Fruit fly (Drosophila melanogaster) whole organism, wandering third instar larva: Measurements from ENCODE around the gene CG12818.
A peak's percentile ranks its signal among the peaks of the same experiment; 100 is the strongest.

Experiments used
- Abd-B ChIP-seq: fragments of >200 bp; optimal IDR thresholded peaks from 2 replicates; lab custom pipeline; 2017; ENCODE audit warnings: missing biosample characterization, missing genetic modification characterization
- CG32264 ChIP-seq: fragments of 200-800 bp; sonication (Bioruptor generic); optimal IDR thresholded peaks from 2 replicates; lab custom pipeline; 2016; ENCODE audit warnings: missing biosample characterization, missing genetic modification characterization
- CG9705 ChIP-seq: fragments of 200-800 bp; sonication (Bioruptor generic); optimal IDR thresholded peaks from 2 replicates; lab custom pipeline; 2018; ENCODE audit warnings: missing biosample characterization, mild to moderate bottlenecking, missing genetic modification characterization
- CrebA ChIP-seq: fragments of 200-800 bp; sonication (Bioruptor generic); optimal IDR thresholded peaks from 2 replicates; lab custom pipeline; 2016; ENCODE audit warnings: missing biosample characterization, mild to moderate bottlenecking, missing genetic modification characterization, borderline replicate concordance
- Dfd ChIP-seq: fragments of >200 bp; optimal IDR thresholded peaks from 2 replicates; lab custom pipeline; 2017; ENCODE audit warnings: missing biosample characterization, missing genetic modification characterization
- Dif ChIP-seq: fragments of 200-275, 200-300 bp; sonication (Bioruptor generic); optimal IDR thresholded peaks from 2 replicates; lab custom pipeline; 2018; ENCODE audit warnings: missing biosample characterization, missing genetic modification characterization; ENCODE audit not compliant: partially characterized antibody
- GATAd ChIP-seq: sonication (Bioruptor generic); optimal IDR thresholded peaks from 2 replicates; lab custom pipeline; 2016; ENCODE audit warnings: missing biosample characterization, missing genetic modification characterization
- HLH106 ChIP-seq: fragments of 200-800 bp; optimal IDR thresholded peaks from 3 replicates; lab custom pipeline; 2019; ENCODE audit warnings: missing biosample characterization, mild to moderate bottlenecking, missing genetic modification characterization, moderate library complexity
- Hnf4 ChIP-seq: fragments of 200-800 bp; sonication (Bioruptor generic); optimal IDR thresholded peaks from 2 replicates; lab custom pipeline; 2016; ENCODE audit warnings: missing biosample characterization, mild to moderate bottlenecking, missing genetic modification characterization
- Hr78 ChIP-seq: fragments of >200 bp; optimal IDR thresholded peaks from 2 replicates; lab custom pipeline; 2017; ENCODE audit warnings: missing biosample characterization, missing genetic modification characterization
- Hr83 ChIP-seq: fragments of 200-300 bp; sonication (Bioruptor generic); optimal IDR thresholded peaks from 2 replicates; lab custom pipeline; 2016; ENCODE audit warnings: missing biosample characterization, mild to moderate bottlenecking, missing genetic modification characterization, moderate library complexity; ENCODE audit not compliant: poor library complexity, severe bottlenecking
- Jra ChIP-seq: sonication (Bioruptor generic); optimal IDR thresholded peaks from 2 replicates; lab custom pipeline; 2016; ENCODE audit warnings: missing biosample characterization, missing genetic modification characterization
- Mio ChIP-seq: sonication (Bioruptor generic); optimal IDR thresholded peaks from 2 replicates; lab custom pipeline; 2016; ENCODE audit warnings: missing biosample characterization, missing genetic modification characterization
- Myc ChIP-seq: fragments of >200 bp; optimal IDR thresholded peaks from 2 replicates; lab custom pipeline; 2017
- N ChIP-seq: fragments of >200 bp; optimal IDR thresholded peaks from 2 replicates; lab custom pipeline; 2018; ENCODE audit warnings: missing biosample characterization, missing external identifiers, missing genetic modification characterization
- OdsH ChIP-seq: fragments of 200-800 bp; sonication (Bioruptor generic); optimal IDR thresholded peaks from 2 replicates; lab custom pipeline; 2016; ENCODE audit warnings: missing biosample characterization, mild to moderate bottlenecking, missing genetic modification characterization
- Rel ChIP-seq, 2 experiments: fragments of 200-800 bp; sonication (Bioruptor generic) in 1 of 2; optimal IDR thresholded peaks; 2 replicates in 1 of 2; 3 replicates in 1 of 2; lab custom pipeline; 2016 to 2019; ENCODE audit warnings: mild to moderate bottlenecking in 2 of 2, missing biosample characterization in 2 of 2, missing genetic modification characterization in 2 of 2, moderate library complexity in 1 of 2
- Sp1 ChIP-seq: fragments of 200-800 bp; sonication (Bioruptor generic); optimal IDR thresholded peaks from 3 replicates; lab custom pipeline; 2019; ENCODE audit warnings: missing biosample characterization, mild to moderate bottlenecking, missing genetic modification characterization, moderate library complexity
- Vsx2 ChIP-seq: fragments of 200-300, 225-300 bp; sonication (Bioruptor generic); optimal IDR thresholded peaks from 2 replicates; lab custom pipeline; 2018; ENCODE audit warnings: missing biosample characterization, missing genetic modification characterization; ENCODE audit not compliant: partially characterized antibody
- br ChIP-seq: fragments of 200-800 bp; sonication (Bioruptor generic); optimal IDR thresholded peaks from 2 replicates; lab custom pipeline; 2016; ENCODE audit warnings: missing biosample characterization, missing genetic modification characterization
- brk ChIP-seq: fragments of 200-800 bp; sonication (Bioruptor generic); optimal IDR thresholded peaks from 2 replicates; lab custom pipeline; 2016; ENCODE audit warnings: missing biosample characterization, mild to moderate bottlenecking, missing genetic modification characterization
- dl ChIP-seq, 2 experiments: fragments of 175-275, 200-275 bp in 1 of 2; fragments of 200-275 bp in 1 of 2; sonication (Bioruptor generic); optimal IDR thresholded peaks; lab custom pipeline; 2018; ENCODE audit warnings: mild to moderate bottlenecking in 2 of 2, missing biosample characterization in 2 of 2, missing genetic modification characterization in 2 of 2, moderate library complexity in 2 of 2; ENCODE audit not compliant: partially characterized antibody in 2 of 2, insufficient read depth in 1 of 2
- dmrt93B ChIP-seq: fragments of 200-800 bp; sonication (Bioruptor generic); optimal IDR thresholded peaks from 2 replicates; lab custom pipeline; 2018; ENCODE audit warnings: missing biosample characterization, mild to moderate bottlenecking, missing genetic modification characterization
- dsf ChIP-seq: sonication (Bioruptor generic); optimal IDR thresholded peaks from 2 replicates; lab custom pipeline; 2016; ENCODE audit warnings: missing biosample characterization, missing genetic modification characterization, borderline replicate concordance
- ey ChIP-seq: fragments of 200-800 bp; sonication (Bioruptor generic); optimal IDR thresholded peaks from 2 replicates; lab custom pipeline; 2016; ENCODE audit warnings: missing biosample characterization, missing genetic modification characterization
- foxo ChIP-seq, 2 experiments: fragments of 200-800 bp; sonication (Bioruptor generic); optimal IDR thresholded peaks; 2 replicates in 1 of 2; 3 replicates in 1 of 2; lab custom pipeline; 2016 to 2017; ENCODE audit warnings: missing biosample characterization in 2 of 2, missing genetic modification characterization in 2 of 2
- fru ChIP-seq: fragments of 200-800 bp; sonication (Bioruptor generic); optimal IDR thresholded peaks from 3 replicates; lab custom pipeline; 2016; ENCODE audit warnings: missing biosample characterization, mild to moderate bottlenecking, missing genetic modification characterization
- h ChIP-seq: fragments of 200-800 bp; sonication (Bioruptor generic); optimal IDR thresholded peaks from 3 replicates; lab custom pipeline; 2016; ENCODE audit warnings: missing biosample characterization, mild to moderate bottlenecking, missing genetic modification characterization
- jim ChIP-seq: fragments of 175-275, 200-325 bp; sonication (Bioruptor generic); optimal IDR thresholded peaks from 2 replicates; lab custom pipeline; 2016; ENCODE audit warnings: missing biosample characterization, mild to moderate bottlenecking, missing genetic modification characterization
- lola ChIP-seq: fragments of >200 bp; optimal IDR thresholded peaks from 2 replicates; lab custom pipeline; 2017; ENCODE audit warnings: missing biosample characterization, missing genetic modification characterization
- pan ChIP-seq: fragments of >200 bp; optimal IDR thresholded peaks from 2 replicates; lab custom pipeline; 2017
- psq ChIP-seq: fragments of 200-800 bp; sonication (Bioruptor generic); optimal IDR thresholded peaks from 3 replicates; lab custom pipeline; 2017; ENCODE audit warnings: missing biosample characterization, mild to moderate bottlenecking, missing genetic modification characterization, moderate library complexity
- rgr ChIP-seq: fragments of 200-800 bp; sonication (Bioruptor generic); optimal IDR thresholded peaks from 3 replicates; lab custom pipeline; 2016; ENCODE audit warnings: missing biosample characterization, mild to moderate bottlenecking, missing genetic modification characterization
- sage ChIP-seq: fragments of 200-800 bp; sonication (Bioruptor generic); optimal IDR thresholded peaks from 2 replicates; lab custom pipeline; 2016; ENCODE audit warnings: missing biosample characterization, mild to moderate bottlenecking, missing genetic modification characterization
- sv ChIP-seq: fragments of 200-800 bp; sonication (Bioruptor generic); optimal IDR thresholded peaks from 3 replicates; lab custom pipeline; 2016; ENCODE audit warnings: missing biosample characterization, missing genetic modification characterization
- tai ChIP-seq: sonication (Bioruptor generic); optimal IDR thresholded peaks from 2 replicates; lab custom pipeline; 2016; ENCODE audit warnings: missing biosample characterization, missing genetic modification characterization
- usp ChIP-seq: fragments of >200 bp; optimal IDR thresholded peaks from 2 replicates; lab custom pipeline; 2017; ENCODE audit warnings: missing biosample characterization, missing genetic modification characterization
- woc ChIP-seq: sonication (Bioruptor generic); optimal IDR thresholded peaks from 2 replicates; lab custom pipeline; 2016; ENCODE audit warnings: missing biosample characterization, mild to moderate bottlenecking, missing genetic modification characterization

CG12818 gene

dm6 chr3R:10311076-10311744, 20.2 kb upstream of the CG12818 start, which contains the start of gene CG6293:
CG6293 (minus strand) TSS chr3R:10311613.
- TF ChIP-seq h (GFP tag; lab: Kevin White, UChicago) (no peak), Dif (GFP tag; lab: Kevin White, UChicago) (peak; percentile 41)

- TF ChIP-seq dl (GFP tag; optimal IDR thresholded peaks at IDR 0.05; lab: Kevin White, UChicago; ENCODE audit: insufficient read depth in 1 of 2, partially characterized antibody in 2 of 2) (no peak), HLH106 (tag; lab: Kevin White, UChicago) (no peak), Abd-B (GFP tag; lab: Kevin White, UChicago) (no peak), CrebA (no peak), Mio (GFP tag; lab: Kevin White, UChicago) (no peak), Myc (lab: Kevin White, UChicago) (no peak)
- TF ChIP-seq, all 38 proteins: peak for 0
These were observed 19.7 kb upstream of the CG12818 start for dm6 chr3R:10311745-10312088.

- no peak for TF ChIP-seq CrebA
- TF ChIP-seq Hnf4 (GFP tag; lab: Kevin White, UChicago) = no peak
- TF ChIP-seq brk (GFP tag; lab: Kevin White, UChicago) = no peak
- TF ChIP-seq sv = peak; percentile 56
- peak; percentile 20 for TF ChIP-seq GATAd
- TF ChIP-seq CG32264 = no peak
- TF ChIP-seq Jra (GFP tag; lab: Kevin White, UChicago) = no peak
- no peak for TF ChIP-seq Dfd (GFP tag; lab: Kevin White, UChicago)
- no peak for TF ChIP-seq Hr83 (GFP tag; lab: Kevin White, UChicago)
- no peak for TF ChIP-seq tai (GFP tag; lab: Kevin White, UChicago)
- peak; percentile 62 for TF ChIP-seq CG9705 (GFP tag; lab: Kevin White, UChicago)
- TF ChIP-seq jim = no peak
- TF ChIP-seq Sp1 (GFP tag; lab: Kevin White, UChicago) = peak; percentile 60
- no peak for TF ChIP-seq dl (GFP tag; optimal IDR thresholded peaks at IDR 0.05; lab: Kevin White, UChicago; ENCODE audit: insufficient read depth in 1 of 2, partially characterized antibody in 2 of 2)
- no peak for TF ChIP-seq foxo (GFP tag; optimal IDR thresholded peaks at IDR 0.05; lab: Kevin White, UChicago)
- no peak for TF ChIP-seq woc (GFP tag; lab: Kevin White, UChicago)
- TF ChIP-seq Rel (GFP tag; optimal IDR thresholded peaks at IDR 0.05; lab: Kevin White, UChicago) = no peak
- peak; percentile 32 for TF ChIP-seq Rel (tag; optimal IDR thresholded peaks at IDR 0.05; lab: Kevin White, UChicago)
- peak; percentile 65 for TF ChIP-seq OdsH
- no peak for TF ChIP-seq usp
- TF ChIP-seq Vsx2 (GFP tag; lab: Kevin White, UChicago) = no peak
- no peak for TF ChIP-seq Dif (GFP tag; lab: Kevin White, UChicago)
- no peak for TF ChIP-seq HLH106 (tag; lab: Kevin White, UChicago)
- TF ChIP-seq N (GFP tag; lab: Kevin White, UChicago) = no peak
- TF ChIP-seq br = no peak
- TF ChIP-seq Abd-B (GFP tag; lab: Kevin White, UChicago) = no peak
- peak; percentile 82 for TF ChIP-seq h (GFP tag; lab: Kevin White, UChicago)
- TF ChIP-seq psq = peak; percentile 56
- no peak for TF ChIP-seq Hr78
- TF ChIP-seq lola (GFP tag; lab: Kevin White, UChicago) = no peak
- TF ChIP-seq Myc (lab: Kevin White, UChicago) = peak; percentile 56
- no peak for TF ChIP-seq dmrt93B (GFP tag; lab: Kevin White, UChicago)
- no peak for TF ChIP-seq fru (GFP tag; lab: Kevin White, UChicago)
- no peak for TF ChIP-seq dsf (GFP tag; lab: Kevin White, UChicago)
- TF ChIP-seq ey (GFP tag; lab: Kevin White, UChicago) = peak; percentile 61
- no peak for TF ChIP-seq Mio (GFP tag; lab: Kevin White, UChicago)
- no peak for TF ChIP-seq pan (lab: Kevin White, UChicago)
- TF ChIP-seq sage (GFP tag; lab: Kevin White, UChicago) = no peak
- TF ChIP-seq rgr (GFP tag; lab: Kevin White, UChicago) = peak; percentile 81
These were observed 1.5 kb downstream of the CG12818 start, which contains the start of gene sle for dm6 chr3R:10332823-10333263. sle (plus strand) TSS chr3R:10333115.
